Fruit fly (Drosophila melanogaster) whole organism, embryonic: ENCODE measurements around the gene CG13029.
A peak's percentile ranks its signal among the peaks of the same experiment; 100 is the strongest.

Experiments
- Atf6 ChIP-seq: fragments of 200-800 bp; sonication (Bioruptor generic); IDR thresholded peaks from 2 replicates; pipeline ENCODE4 v1.3.6; 2022; ENCODE audit warnings: missing biosample characterization, missing genetic modification characterization
- CG10366 ChIP-seq: fragments of 200-800 bp; sonication (Bioruptor generic); IDR thresholded peaks from 2 replicates; pipeline ENCODE4 v1.3.6; 2022; ENCODE audit warnings: missing biosample characterization, missing genetic modification characterization
- CG11696 ChIP-seq: fragments of 200-800 bp; sonication (Bioruptor generic); IDR thresholded peaks from 2 replicates; pipeline ENCODE4 v1.3.6; 2022; ENCODE audit warnings: missing biosample characterization, missing genetic modification characterization
- CG12071 ChIP-seq: fragments of 200-800 bp; sonication (Bioruptor generic); optimal IDR thresholded peaks from 3 replicates; lab custom pipeline; 2018; ENCODE audit warnings: missing biosample characterization, mild to moderate bottlenecking, missing genetic modification characterization
- CG12391 ChIP-seq: fragments of 200-800 bp; sonication (Bioruptor generic); optimal IDR thresholded peaks from 3 replicates; lab custom pipeline; 2018; ENCODE audit warnings: missing biosample characterization, mild to moderate bottlenecking, missing genetic modification characterization, moderate library complexity
- CG12942 ChIP-seq: fragments of 200-800 bp; sonication (Bioruptor generic); optimal IDR thresholded peaks from 3 replicates; lab custom pipeline; 2016; ENCODE audit warnings: missing biosample characterization, missing genetic modification characterization
- CG13287 ChIP-seq: fragments of 200-800 bp; sonication (Bioruptor generic); IDR thresholded peaks from 2 replicates; pipeline ENCODE4 v1.3.6; 2022; ENCODE audit warnings: missing biosample characterization, missing genetic modification characterization; ENCODE audit not compliant: partially characterized antibody
- CG15073 ChIP-seq: fragments of 200-800 bp; sonication (Bioruptor generic); optimal IDR thresholded peaks from 2 replicates; lab custom pipeline; 2016; ENCODE audit warnings: missing biosample characterization, missing genetic modification characterization
- CG1647 ChIP-seq: fragments of 200-800 bp; sonication (Bioruptor generic); optimal IDR thresholded peaks from 3 replicates; lab custom pipeline; 2016; ENCODE audit warnings: missing biosample characterization, missing genetic modification characterization
- CG16813 ChIP-seq: fragments of 200-800 bp; sonication (Bioruptor generic); IDR thresholded peaks from 3 replicates; pipeline ENCODE4 v1.3.6; 2022; ENCODE audit warnings: missing biosample characterization, missing genetic modification characterization; ENCODE audit not compliant: partially characterized antibody
- CG17186 ChIP-seq: fragments of 200-800 bp; sonication (Bioruptor generic); optimal IDR thresholded peaks from 3 replicates; lab custom pipeline; 2017; ENCODE audit warnings: missing biosample characterization, missing genetic modification reagents, missing genetic modification characterization
- CG18619 ChIP-seq: fragments of 200-800 bp; sonication (Bioruptor generic); optimal IDR thresholded peaks from 3 replicates; lab custom pipeline; 2017; ENCODE audit warnings: missing biosample characterization, mild to moderate bottlenecking, missing genetic modification characterization
- CG3163 ChIP-seq: fragments of 200-800 bp; sonication (Bioruptor generic); optimal IDR thresholded peaks from 3 replicates; lab custom pipeline; 2016; ENCODE audit warnings: missing biosample characterization, missing genetic modification characterization
- CG32772 ChIP-seq: fragments of 200-800 bp; sonication (Bioruptor generic); IDR thresholded peaks from 2 replicates; pipeline ENCODE4 v1.3.6; 2022; ENCODE audit warnings: missing biosample characterization, missing genetic modification characterization
- CG42726 ChIP-seq: fragments of 200-800 bp; sonication (Bioruptor generic); IDR thresholded peaks from 2 replicates; pipeline ENCODE4 v1.3.6; 2022; ENCODE audit warnings: missing biosample characterization, missing genetic modification characterization; ENCODE audit not compliant: partially characterized antibody
- CG4404 ChIP-seq: fragments of 200-800 bp; sonication (Bioruptor generic); IDR thresholded peaks from 2 replicates; pipeline ENCODE4 v1.3.6; 2022; ENCODE audit warnings: missing biosample characterization, missing genetic modification characterization
- CG4820 ChIP-seq: fragments of 200-800 bp; sonication (Bioruptor generic); optimal IDR thresholded peaks from 3 replicates; lab custom pipeline; 2016; ENCODE audit warnings: missing biosample characterization, missing genetic modification characterization
- CG6254 ChIP-seq: fragments of 200-800 bp; sonication (Bioruptor generic); optimal IDR thresholded peaks from 3 replicates; lab custom pipeline; 2017; ENCODE audit warnings: mild to moderate bottlenecking, missing biosample characterization, missing genetic modification reagents, missing genetic modification characterization
- CG6765 ChIP-seq: fragments of 200-800 bp; sonication (Bioruptor generic); optimal IDR thresholded peaks from 3 replicates; lab custom pipeline; 2017; ENCODE audit warnings: missing biosample characterization, mild to moderate bottlenecking, missing genetic modification characterization
- CG7372 ChIP-seq: fragments of 200-800 bp; sonication (Bioruptor generic); IDR thresholded peaks from 2 replicates; pipeline ENCODE4 v1.3.6; 2022; ENCODE audit warnings: missing biosample characterization, missing genetic modification characterization
- CG8089 ChIP-seq: fragments of 200-800 bp; sonication (Bioruptor generic); optimal IDR thresholded peaks from 3 replicates; lab custom pipeline; 2016; ENCODE audit warnings: missing biosample characterization, missing genetic modification characterization
- CG8924 ChIP-seq: fragments of 200-800 bp; optimal IDR thresholded peaks from 3 replicates; lab custom pipeline; 2019; ENCODE audit warnings: missing biosample characterization, mild to moderate bottlenecking, missing genetic modification characterization, moderate library complexity
- CG8944 ChIP-seq: fragments of 200-800 bp; sonication (Bioruptor generic); optimal IDR thresholded peaks from 3 replicates; lab custom pipeline; 2016; ENCODE audit warnings: missing biosample characterization, missing genetic modification characterization
- CkIIα-i1 ChIP-seq: fragments of 200-800 bp; sonication (Bioruptor generic); IDR thresholded peaks from 2 replicates; pipeline ENCODE4 v1.3.6; 2022; ENCODE audit warnings: missing biosample characterization, missing genetic modification characterization
- ERR ChIP-seq: fragments of 200-800 bp; sonication (Bioruptor generic); optimal IDR thresholded peaks from 2 replicates; lab custom pipeline; 2016; ENCODE audit warnings: missing biosample characterization, missing genetic modification characterization
- Ets97D ChIP-seq: fragments of 200-800 bp; sonication (Bioruptor generic); optimal IDR thresholded peaks from 3 replicates; lab custom pipeline; 2016; ENCODE audit warnings: missing biosample characterization, missing genetic modification characterization
- HmgZ ChIP-seq: fragments of 200-800 bp; sonication (Bioruptor generic); optimal IDR thresholded peaks from 2 replicates; lab custom pipeline; 2018; ENCODE audit warnings: missing biosample characterization, mild to moderate bottlenecking, missing genetic modification characterization
- Hr51 ChIP-seq, 2 experiments: fragments of 200-800 bp; sonication (Bioruptor generic); optimal IDR thresholded peaks; 2 replicates in 1 of 2; 3 replicates in 1 of 2; lab custom pipeline; 2016 to 2018; ENCODE audit warnings: missing biosample characterization in 2 of 2, missing genetic modification characterization in 2 of 2, mild to moderate bottlenecking in 1 of 2, moderate library complexity in 1 of 2
- Lhr ChIP-seq: fragments of 200-800 bp; sonication (Bioruptor generic); optimal IDR thresholded peaks from 3 replicates; lab custom pipeline; 2017; ENCODE audit warnings: mild to moderate bottlenecking, missing biosample characterization, missing genetic modification reagents, missing genetic modification characterization
- Sry-β ChIP-seq: fragments of 200-800 bp; sonication (Bioruptor generic); optimal IDR thresholded peaks from 2 replicates; lab custom pipeline; 2018; ENCODE audit warnings: missing biosample characterization, mild to moderate bottlenecking, missing genetic modification characterization, moderate library complexity
- YL-1 ChIP-seq: fragments of 200-800 bp; sonication (Bioruptor generic); optimal IDR thresholded peaks from 3 replicates; lab custom pipeline; 2017; ENCODE audit warnings: missing biosample characterization, mild to moderate bottlenecking, missing genetic modification characterization
- cad ChIP-seq: fragments of >200 bp; optimal IDR thresholded peaks from 2 replicates; lab custom pipeline; 2017; ENCODE audit warnings: missing biosample characterization, missing genetic modification characterization
- crc ChIP-seq: fragments of 200-800 bp; sonication (Bioruptor generic); optimal IDR thresholded peaks from 2 replicates; lab custom pipeline; 2016; ENCODE audit warnings: missing biosample characterization, missing genetic modification characterization
- crp ChIP-seq, 2 experiments: fragments of 200-800 bp; sonication (Bioruptor generic); optimal IDR thresholded peaks; 2 replicates in 1 of 2; 3 replicates in 1 of 2; lab custom pipeline; 2017; ENCODE audit warnings: missing biosample characterization in 2 of 2, missing genetic modification characterization in 2 of 2, mild to moderate bottlenecking in 1 of 2, moderate library complexity in 1 of 2
- dan ChIP-seq: fragments of 200-800 bp; sonication (Bioruptor generic); IDR thresholded peaks from 2 replicates; pipeline ENCODE4 v1.3.6; 2022; ENCODE audit warnings: missing biosample characterization, missing genetic modification characterization
- dimm ChIP-seq: fragments of 200-800 bp; sonication (Bioruptor generic); IDR thresholded peaks from 2 replicates; pipeline ENCODE4 v1.3.6; 2022; ENCODE audit warnings: missing biosample characterization, missing genetic modification characterization
- eyg ChIP-seq: fragments of 200-800 bp; sonication (Bioruptor generic); optimal IDR thresholded peaks from 3 replicates; lab custom pipeline; 2016; ENCODE audit warnings: missing biosample characterization, missing genetic modification characterization
- gem ChIP-seq: fragments of 200-800 bp; sonication (Bioruptor generic); optimal IDR thresholded peaks from 2 replicates; lab custom pipeline; 2019; ENCODE audit warnings: missing biosample characterization, mild to moderate bottlenecking, missing genetic modification characterization, moderate library complexity
- grau ChIP-seq: fragments of 200-800 bp; optimal IDR thresholded peaks from 3 replicates; lab custom pipeline; 2019; ENCODE audit warnings: missing biosample characterization, mild to moderate bottlenecking, missing genetic modification characterization, moderate library complexity
- gsb ChIP-seq: fragments of 200-800 bp; sonication (Bioruptor generic); IDR thresholded peaks from 2 replicates; pipeline ENCODE4 v1.3.6; 2022; ENCODE audit warnings: missing biosample characterization, missing genetic modification characterization
- maf-S ChIP-seq: fragments of 200-800 bp; sonication (Bioruptor generic); optimal IDR thresholded peaks from 2 replicates; lab custom pipeline; 2016; ENCODE audit warnings: missing biosample characterization, missing genetic modification characterization
- mam ChIP-seq: fragments of 200-800 bp; sonication (Bioruptor generic); optimal IDR thresholded peaks from 3 replicates; lab custom pipeline; 2016; ENCODE audit warnings: missing biosample characterization, missing genetic modification characterization
- nmo ChIP-seq: fragments of 200-800 bp; sonication (Bioruptor generic); optimal IDR thresholded peaks from 2 replicates; lab custom pipeline; 2018; ENCODE audit warnings: missing biosample characterization, mild to moderate bottlenecking, missing genetic modification characterization, moderate library complexity
- nom ChIP-seq: fragments of 200-800 bp; sonication (Bioruptor generic); optimal IDR thresholded peaks from 2 replicates; lab custom pipeline; 2017; ENCODE audit warnings: missing biosample characterization, missing genetic modification characterization, mild to moderate bottlenecking, moderate library complexity, missing genetic modification reagents
- phol ChIP-seq: fragments of 200-800 bp; sonication (Bioruptor generic); optimal IDR thresholded peaks from 3 replicates; lab custom pipeline; 2018; ENCODE audit warnings: missing biosample characterization, mild to moderate bottlenecking, missing genetic modification characterization, moderate library complexity
- run ChIP-seq: fragments of 200-800 bp; sonication (Bioruptor generic); optimal IDR thresholded peaks from 3 replicates; lab custom pipeline; 2018; ENCODE audit warnings: missing biosample characterization, mild to moderate bottlenecking, missing genetic modification characterization
- sc ChIP-seq, 3 experiments: fragments of >200 bp in 2 of 3; fragments of 200-800 bp in 1 of 3; sonication (Bioruptor generic) in 1 of 3; optimal IDR thresholded peaks; 2 replicates in 2 of 3; 3 replicates in 1 of 3; lab custom pipeline; 2017; ENCODE audit warnings: mild to moderate bottlenecking in 1 of 3, missing biosample characterization in 1 of 3, missing genetic modification characterization in 1 of 3, missing genetic modification reagents in 1 of 3
- sens ChIP-seq: fragments of 200-800 bp; sonication (Bioruptor generic); peaks from one replicate; lab custom pipeline; 2016; ENCODE audit warnings: missing biosample characterization, missing genetic modification characterization
- shn ChIP-seq: fragments of 200-800 bp; sonication (Bioruptor generic); optimal IDR thresholded peaks from 3 replicates; lab custom pipeline; 2016; ENCODE audit warnings: missing biosample characterization, missing genetic modification characterization
- stwl ChIP-seq: fragments of 200-800 bp; sonication (Bioruptor generic); optimal IDR thresholded peaks from 3 replicates; lab custom pipeline; 2018; ENCODE audit warnings: missing biosample characterization, mild to moderate bottlenecking, missing genetic modification characterization, moderate library complexity
- trem ChIP-seq: fragments of 200-800 bp; optimal IDR thresholded peaks from 3 replicates; lab custom pipeline; 2019; ENCODE audit warnings: missing biosample characterization, mild to moderate bottlenecking, missing genetic modification characterization, moderate library complexity

CG13029 gene

DNA sequence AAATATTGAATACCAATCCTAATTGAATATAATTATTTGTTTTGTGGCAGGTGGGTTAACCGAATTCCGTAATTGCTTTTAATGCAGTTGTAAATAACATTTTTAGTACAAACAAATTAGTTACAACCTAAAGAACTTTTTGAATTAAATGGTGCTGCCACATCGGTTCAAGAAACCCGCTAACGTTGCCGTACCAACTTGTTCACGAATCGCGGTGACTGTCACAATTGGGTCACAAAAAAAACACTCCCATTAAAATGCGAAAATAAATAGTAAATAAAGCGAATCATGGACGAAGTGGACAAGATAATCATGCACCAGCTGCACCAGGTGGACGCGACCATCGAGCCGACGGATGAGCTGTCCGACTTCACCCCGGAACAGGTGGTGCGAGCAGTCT, 2.5 kb downstream of the CG13029 start, which contains the start of gene CG9951 (continued):
- TF ChIP-seq CG15073 (GFP tag; lab: Kevin White, UChicago) (no peak), CG7372 (GFP tag; lab: Robert Waterston, UW) (no peak), gsb (no peak), mam (no peak), CG3163 (GFP tag; lab: Kevin White, UChicago) (no peak), nmo (GFP tag; lab: Kevin White, UChicago) (no peak), cad (GFP tag; lab: Kevin White, UChicago) (no peak), CG16813 (GFP tag; lab: Robert Waterston, UW) (no peak), CG12071 (no peak), grau (tag; lab: Kevin White, UChicago) (no peak), CG4820 (no peak), Lhr (GFP tag; lab: Kevin White, UChicago) (peak; percentile 2), crc (GFP tag; lab: Kevin White, UChicago) (no peak), CG12391 (no peak), CG4404 (GFP tag; lab: Robert Waterston, UW) (no peak), dimm (GFP tag; lab: Robert Waterston, UW) (no peak), CG12942 (GFP tag; lab: Kevin White, UChicago) (no peak), Atf6 (GFP tag; lab: Robert Waterston, UW) (no peak), CG8089 (no peak), CG11696 (GFP tag; lab: Robert Waterston, UW) (no peak), gem (tag; lab: Kevin White, UChicago) (no peak), maf-S (no peak), HmgZ (tag; lab: Kevin White, UChicago) (peak; percentile 5), dan (GFP tag; lab: Robert Waterston, UW) (no peak), Hr51 (GFP tag; optimal IDR thresholded peaks at IDR 0.05; lab: Kevin White, UChicago) (no peak), CG18619 (GFP tag; lab: Kevin White, UChicago) (no peak), CG10366 (GFP tag; lab: Robert Waterston, UW) (no peak), nom (GFP tag; lab: Kevin White, UChicago) (no peak), sc (optimal IDR thresholded peaks at IDR 0.05; lab: Kevin White, UChicago) (no peak), sc (GFP tag; optimal IDR thresholded peaks at IDR 0.05; lab: Kevin White, UChicago) (no peak), stwl (tag; lab: Kevin White, UChicago) (peak; percentile 78), sens (no peak), CG8924 (tag; lab: Kevin White, UChicago) (no peak), CG6765 (GFP tag; lab: Kevin White, UChicago) (no peak), Sry-β (GFP tag; lab: Kevin White, UChicago) (no peak), shn (GFP tag; lab: Kevin White, UChicago) (no peak), CG17186 (no peak), YL-1 (GFP tag; lab: Kevin White, UChicago) (peak; percentile 12), run (tag; lab: Kevin White, UChicago) (no peak), CG32772 (GFP tag; lab: Robert Waterston, UW) (no peak), Ets97D (peak; percentile 37), trem (tag; lab: Kevin White, UChicago) (peak; percentile 22), CG6254 (GFP tag; lab: Kevin White, UChicago) (no peak), eyg (GFP tag; lab: Kevin White, UChicago) (no peak), CG1647 (no peak), crp (GFP tag; optimal IDR thresholded peaks at IDR 0.05; lab: Kevin White, UChicago) (no peak), phol (peak; percentile 19), CG42726 (GFP tag; lab: Robert Waterston, UW) (no peak), CG8944 (no peak), ERR (GFP tag; lab: Kevin White, UChicago) (no peak), CkIIα-i1 (GFP tag; lab: Robert Waterston, UW) (no peak), CG13287 (no peak)
